Fruit fly (Drosophila melanogaster) whole organism, wandering third instar larva: ENCODE data around the gene CG9515.

Experiments used
- Abd-B ChIP-seq: fragments of >200 bp; optimal IDR thresholded peaks from 2 replicates; lab custom pipeline; 2017; ENCODE audit warnings: missing biosample characterization, missing genetic modification characterization
- CG32264 ChIP-seq: fragments of 200-800 bp; sonication (Bioruptor generic); optimal IDR thresholded peaks from 2 replicates; lab custom pipeline; 2016; ENCODE audit warnings: missing biosample characterization, missing genetic modification characterization
- CG9705 ChIP-seq: fragments of 200-800 bp; sonication (Bioruptor generic); optimal IDR thresholded peaks from 2 replicates; lab custom pipeline; 2018; ENCODE audit warnings: missing biosample characterization, mild to moderate bottlenecking, missing genetic modification characterization
- CrebA ChIP-seq: fragments of 200-800 bp; sonication (Bioruptor generic); optimal IDR thresholded peaks from 2 replicates; lab custom pipeline; 2016; ENCODE audit warnings: missing biosample characterization, mild to moderate bottlenecking, missing genetic modification characterization, borderline replicate concordance
- Dif ChIP-seq: fragments of 200-275, 200-300 bp; sonication (Bioruptor generic); optimal IDR thresholded peaks from 2 replicates; lab custom pipeline; 2018; ENCODE audit warnings: missing biosample characterization, missing genetic modification characterization; ENCODE audit not compliant: partially characterized antibody
- GATAd ChIP-seq: sonication (Bioruptor generic); optimal IDR thresholded peaks from 2 replicates; lab custom pipeline; 2016; ENCODE audit warnings: missing biosample characterization, missing genetic modification characterization
- HLH106 ChIP-seq: fragments of 200-800 bp; optimal IDR thresholded peaks from 3 replicates; lab custom pipeline; 2019; ENCODE audit warnings: missing biosample characterization, mild to moderate bottlenecking, missing genetic modification characterization, moderate library complexity
- Hnf4 ChIP-seq: fragments of 200-800 bp; sonication (Bioruptor generic); optimal IDR thresholded peaks from 2 replicates; lab custom pipeline; 2016; ENCODE audit warnings: missing biosample characterization, mild to moderate bottlenecking, missing genetic modification characterization
- Hr78 ChIP-seq: fragments of >200 bp; optimal IDR thresholded peaks from 2 replicates; lab custom pipeline; 2017; ENCODE audit warnings: missing biosample characterization, missing genetic modification characterization
- Hr83 ChIP-seq: fragments of 200-300 bp; sonication (Bioruptor generic); optimal IDR thresholded peaks from 2 replicates; lab custom pipeline; 2016; ENCODE audit warnings: missing biosample characterization, mild to moderate bottlenecking, missing genetic modification characterization, moderate library complexity; ENCODE audit not compliant: poor library complexity, severe bottlenecking
- Jra ChIP-seq: sonication (Bioruptor generic); optimal IDR thresholded peaks from 2 replicates; lab custom pipeline; 2016; ENCODE audit warnings: missing biosample characterization, missing genetic modification characterization
- Mio ChIP-seq: sonication (Bioruptor generic); optimal IDR thresholded peaks from 2 replicates; lab custom pipeline; 2016; ENCODE audit warnings: missing biosample characterization, missing genetic modification characterization
- Myc ChIP-seq: fragments of >200 bp; optimal IDR thresholded peaks from 2 replicates; lab custom pipeline; 2017
- N ChIP-seq: fragments of >200 bp; optimal IDR thresholded peaks from 2 replicates; lab custom pipeline; 2018; ENCODE audit warnings: missing biosample characterization, missing external identifiers, missing genetic modification characterization
- OdsH ChIP-seq: fragments of 200-800 bp; sonication (Bioruptor generic); optimal IDR thresholded peaks from 2 replicates; lab custom pipeline; 2016; ENCODE audit warnings: missing biosample characterization, mild to moderate bottlenecking, missing genetic modification characterization
- Rel ChIP-seq, 2 experiments: fragments of 200-800 bp; sonication (Bioruptor generic) in 1 of 2; optimal IDR thresholded peaks; 2 replicates in 1 of 2; 3 replicates in 1 of 2; lab custom pipeline; 2016 to 2019; ENCODE audit warnings: mild to moderate bottlenecking in 2 of 2, missing biosample characterization in 2 of 2, missing genetic modification characterization in 2 of 2, moderate library complexity in 1 of 2
- Sp1 ChIP-seq: fragments of 200-800 bp; sonication (Bioruptor generic); optimal IDR thresholded peaks from 3 replicates; lab custom pipeline; 2019; ENCODE audit warnings: missing biosample characterization, mild to moderate bottlenecking, missing genetic modification characterization, moderate library complexity
- Vsx2 ChIP-seq: fragments of 200-300, 225-300 bp; sonication (Bioruptor generic); optimal IDR thresholded peaks from 2 replicates; lab custom pipeline; 2018; ENCODE audit warnings: missing biosample characterization, missing genetic modification characterization; ENCODE audit not compliant: partially characterized antibody
- br ChIP-seq: fragments of 200-800 bp; sonication (Bioruptor generic); optimal IDR thresholded peaks from 2 replicates; lab custom pipeline; 2016; ENCODE audit warnings: missing biosample characterization, missing genetic modification characterization
- brk ChIP-seq: fragments of 200-800 bp; sonication (Bioruptor generic); optimal IDR thresholded peaks from 2 replicates; lab custom pipeline; 2016; ENCODE audit warnings: missing biosample characterization, mild to moderate bottlenecking, missing genetic modification characterization
- dmrt93B ChIP-seq: fragments of 200-800 bp; sonication (Bioruptor generic); optimal IDR thresholded peaks from 2 replicates; lab custom pipeline; 2018; ENCODE audit warnings: missing biosample characterization, mild to moderate bottlenecking, missing genetic modification characterization
- dsf ChIP-seq: sonication (Bioruptor generic); optimal IDR thresholded peaks from 2 replicates; lab custom pipeline; 2016; ENCODE audit warnings: missing biosample characterization, missing genetic modification characterization, borderline replicate concordance
- ey ChIP-seq: fragments of 200-800 bp; sonication (Bioruptor generic); optimal IDR thresholded peaks from 2 replicates; lab custom pipeline; 2016; ENCODE audit warnings: missing biosample characterization, missing genetic modification characterization
- foxo ChIP-seq, 2 experiments: fragments of 200-800 bp; sonication (Bioruptor generic); optimal IDR thresholded peaks; 2 replicates in 1 of 2; 3 replicates in 1 of 2; lab custom pipeline; 2016 to 2017; ENCODE audit warnings: missing biosample characterization in 2 of 2, missing genetic modification characterization in 2 of 2
- fru ChIP-seq: fragments of 200-800 bp; sonication (Bioruptor generic); optimal IDR thresholded peaks from 3 replicates; lab custom pipeline; 2016; ENCODE audit warnings: missing biosample characterization, mild to moderate bottlenecking, missing genetic modification characterization
- h ChIP-seq: fragments of 200-800 bp; sonication (Bioruptor generic); optimal IDR thresholded peaks from 3 replicates; lab custom pipeline; 2016; ENCODE audit warnings: missing biosample characterization, mild to moderate bottlenecking, missing genetic modification characterization
- jim ChIP-seq: fragments of 175-275, 200-325 bp; sonication (Bioruptor generic); optimal IDR thresholded peaks from 2 replicates; lab custom pipeline; 2016; ENCODE audit warnings: missing biosample characterization, mild to moderate bottlenecking, missing genetic modification characterization
- pan ChIP-seq: fragments of >200 bp; optimal IDR thresholded peaks from 2 replicates; lab custom pipeline; 2017
- rgr ChIP-seq: fragments of 200-800 bp; sonication (Bioruptor generic); optimal IDR thresholded peaks from 3 replicates; lab custom pipeline; 2016; ENCODE audit warnings: missing biosample characterization, mild to moderate bottlenecking, missing genetic modification characterization
- sage ChIP-seq: fragments of 200-800 bp; sonication (Bioruptor generic); optimal IDR thresholded peaks from 2 replicates; lab custom pipeline; 2016; ENCODE audit warnings: missing biosample characterization, mild to moderate bottlenecking, missing genetic modification characterization
- sv ChIP-seq: fragments of 200-800 bp; sonication (Bioruptor generic); optimal IDR thresholded peaks from 3 replicates; lab custom pipeline; 2016; ENCODE audit warnings: missing biosample characterization, missing genetic modification characterization
- tai ChIP-seq: sonication (Bioruptor generic); optimal IDR thresholded peaks from 2 replicates; lab custom pipeline; 2016; ENCODE audit warnings: missing biosample characterization, missing genetic modification characterization
- usp ChIP-seq: fragments of >200 bp; optimal IDR thresholded peaks from 2 replicates; lab custom pipeline; 2017; ENCODE audit warnings: missing biosample characterization, missing genetic modification characterization
- woc ChIP-seq: sonication (Bioruptor generic); optimal IDR thresholded peaks from 2 replicates; lab custom pipeline; 2016; ENCODE audit warnings: missing biosample characterization, mild to moderate bottlenecking, missing genetic modification characterization

CG9515 gene

DNA sequence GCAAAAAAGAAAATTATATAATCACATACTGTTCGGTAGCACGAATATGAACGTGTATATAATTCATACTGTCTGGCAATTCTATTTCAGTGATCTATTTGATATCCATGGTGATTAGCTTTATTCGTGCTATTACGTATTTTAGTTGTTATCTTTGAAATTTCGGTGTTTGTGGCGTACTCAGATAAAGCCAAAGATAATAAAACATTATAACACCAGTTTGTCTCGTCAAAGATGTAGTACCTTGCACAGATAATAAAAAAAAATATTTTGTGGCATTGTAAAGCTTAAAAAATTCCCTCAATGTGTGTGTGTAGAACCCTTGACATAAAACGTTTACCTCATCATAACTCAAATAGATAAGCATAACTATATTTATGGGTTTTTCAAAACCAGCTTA, 4.9 kb upstream of the CG9515 start:
- TF ChIP-seq woc (no peak), sv (GFP tag; lab: Kevin White, UChicago) (no peak), HLH106 (tag; lab: Kevin White, UChicago) (no peak), OdsH (GFP tag; lab: Kevin White, UChicago) (no peak), Hr78 (GFP tag; lab: Kevin White, UChicago) (no peak), tai (GFP tag; lab: Kevin White, UChicago) (no peak), ey (GFP tag; lab: Kevin White, UChicago) (no peak), Myc (lab: Kevin White, UChicago) (no peak), h (GFP tag; lab: Kevin White, UChicago) (no peak)

dm6 chr2L:8946718-8947316, 3.8 kb upstream of the CG9515 start, which contains the start of gene CG46397:
Gene CG46397 (plus strand): TSS chr2L:8947266.
- TF ChIP-seq GATAd (GFP tag; lab: Kevin White, UChicago) (no peak), brk (GFP tag; lab: Kevin White, UChicago) (no peak), jim (no peak), Abd-B (GFP tag; lab: Kevin White, UChicago) (no peak), dmrt93B (GFP tag; lab: Kevin White, UChicago) (no peak), usp (no peak), foxo (GFP tag; optimal IDR thresholded peaks at IDR 0.05; lab: Kevin White, UChicago) (no peak), CG9705 (GFP tag; lab: Kevin White, UChicago) (no peak), dsf (GFP tag; lab: Kevin White, UChicago) (no peak), br (no peak), Dif (GFP tag; lab: Kevin White, UChicago) (no peak), ey (GFP tag; lab: Kevin White, UChicago) (no peak), sage (GFP tag; lab: Kevin White, UChicago) (no peak)

- TF ChIP-seq foxo (GFP tag; optimal IDR thresholded peaks at IDR 0.05; lab: Kevin White, UChicago) = peak in 1 of 2 experiments; percentile 49
- no peak for TF ChIP-seq Hr78 (GFP tag; lab: Kevin White, UChicago)
- no peak for TF ChIP-seq HLH106 (tag; lab: Kevin White, UChicago)
- peak; percentile 65 for TF ChIP-seq fru
- TF ChIP-seq jim = no peak
- TF ChIP-seq N = no peak
- peak; percentile 24 for TF ChIP-seq rgr
- no peak for TF ChIP-seq pan (lab: Kevin White, UChicago)
- TF ChIP-seq ey (GFP tag; lab: Kevin White, UChicago) = no peak
- TF ChIP-seq CrebA (GFP tag; lab: Kevin White, UChicago) = no peak
- peak; percentile 13 for TF ChIP-seq OdsH (GFP tag; lab: Kevin White, UChicago)
- no peak for TF ChIP-seq CG9705 (GFP tag; lab: Kevin White, UChicago)
- TF ChIP-seq Dif (GFP tag; lab: Kevin White, UChicago) = no peak
- peak; percentile 6 for TF ChIP-seq Sp1
- TF ChIP-seq Hnf4 (GFP tag; lab: Kevin White, UChicago) = peak; percentile 8
- no peak for TF ChIP-seq tai (GFP tag; lab: Kevin White, UChicago)
- no peak for TF ChIP-seq Myc (lab: Kevin White, UChicago)
- TF ChIP-seq h (GFP tag; lab: Kevin White, UChicago) = peak; percentile 21
- no peak for TF ChIP-seq sage (GFP tag; lab: Kevin White, UChicago)
- peak; percentile 3 for TF ChIP-seq brk (GFP tag; lab: Kevin White, UChicago)
- no peak for TF ChIP-seq CG32264 (GFP tag; lab: Kevin White, UChicago)
- TF ChIP-seq Jra = no peak
- TF ChIP-seq, all 38 proteins: peak for 8
Observed at dm6 chr2L:8941736-8942337, 1.2 kb downstream of the CG9515 start, which contains the start of gene Argl. Gene Argl (minus strand): TSS chr2L:8942105.

dm6 chr2L:8940680-8941079, 2.4 kb downstream of the CG9515 start:
- TF ChIP-seq woc (no peak), Sp1 (no peak), dsf (GFP tag; lab: Kevin White, UChicago) (no peak), Hr83 (GFP tag; lab: Kevin White, UChicago) (no peak), Mio (GFP tag; lab: Kevin White, UChicago) (no peak), CrebA (GFP tag; lab: Kevin White, UChicago) (no peak), Vsx2 (GFP tag; lab: Kevin White, UChicago) (no peak), CG32264 (GFP tag; lab: Kevin White, UChicago) (no peak), Rel (GFP tag; optimal IDR thresholded peaks at IDR 0.05; lab: Kevin White, UChicago) (no peak), Rel (tag; optimal IDR thresholded peaks at IDR 0.05; lab: Kevin White, UChicago) (peak; percentile 60), Myc (lab: Kevin White, UChicago) (no peak), fru (no peak), Hr78 (GFP tag; lab: Kevin White, UChicago) (no peak), rgr (peak; percentile 30)
- TF ChIP-seq, all 38 proteins: peak for 2
